Fruit fly (Drosophila melanogaster) whole organism, embryonic: Measurements from ENCODE around the gene CG13640.

ENCODE experiments used
- CG10209 ChIP-seq: fragments of 200-800 bp; sonication (Bioruptor generic); optimal IDR thresholded peaks from 3 replicates; lab custom pipeline; 2017; ENCODE audit warnings: missing biosample characterization, mild to moderate bottlenecking, missing genetic modification characterization, missing genetic modification reagents
- CG11695 ChIP-seq: fragments of 200-800 bp; sonication (Bioruptor generic); IDR thresholded peaks from 3 replicates; pipeline ENCODE4 v1.3.6; 2022; ENCODE audit warnings: missing biosample characterization, missing genetic modification characterization
- CG15011 ChIP-seq: fragments of 200-800 bp; sonication (Bioruptor generic); optimal IDR thresholded peaks from 3 replicates; lab custom pipeline; 2018; ENCODE audit warnings: missing biosample characterization, mild to moderate bottlenecking, missing genetic modification characterization
- CG15514 ChIP-seq: fragments of 200-800 bp; sonication (Bioruptor generic); optimal IDR thresholded peaks from 3 replicates; lab custom pipeline; 2017; ENCODE audit warnings: missing biosample characterization, missing genetic modification characterization, mild to moderate bottlenecking, moderate library complexity, missing genetic modification reagents
- CG17186 ChIP-seq: fragments of 200-800 bp; sonication (Bioruptor generic); optimal IDR thresholded peaks from 3 replicates; lab custom pipeline; 2017; ENCODE audit warnings: missing biosample characterization, missing genetic modification reagents, missing genetic modification characterization
- CG18262 ChIP-seq: fragments of 200-800 bp; optimal IDR thresholded peaks from 3 replicates; lab custom pipeline; 2019; ENCODE audit warnings: missing biosample characterization, mild to moderate bottlenecking, missing genetic modification characterization, moderate library complexity
- CG2712 ChIP-seq: fragments of 200-800 bp; optimal IDR thresholded peaks from 3 replicates; lab custom pipeline; 2019; ENCODE audit warnings: missing biosample characterization, mild to moderate bottlenecking, missing genetic modification characterization, moderate library complexity
- CG2889 ChIP-seq: fragments of 200-800 bp; sonication (Bioruptor generic); IDR thresholded peaks from 3 replicates; pipeline ENCODE4 v1.3.6; 2022; ENCODE audit warnings: missing biosample characterization, missing genetic modification characterization
- CG30020 ChIP-seq: fragments of 200-800 bp; optimal IDR thresholded peaks from 2 replicates; lab custom pipeline; 2019; ENCODE audit warnings: missing biosample characterization, mild to moderate bottlenecking, missing genetic modification characterization, moderate library complexity
- CG6254 ChIP-seq: fragments of 200-800 bp; sonication (Bioruptor generic); optimal IDR thresholded peaks from 3 replicates; lab custom pipeline; 2017; ENCODE audit warnings: mild to moderate bottlenecking, missing biosample characterization, missing genetic modification reagents, missing genetic modification characterization
- CG6813 ChIP-seq: fragments of 200-800 bp; sonication (Bioruptor generic); optimal IDR thresholded peaks from 2 replicates; lab custom pipeline; 2017; ENCODE audit warnings: missing biosample characterization, missing genetic modification characterization, mild to moderate bottlenecking, moderate library complexity, missing genetic modification reagents
- CG7357 ChIP-seq: fragments of 200-800 bp; sonication (Bioruptor generic); IDR thresholded peaks from 3 replicates; pipeline ENCODE4 v1.3.6; 2022; ENCODE audit warnings: missing biosample characterization, missing genetic modification characterization
- CG7928 ChIP-seq: fragments of 200-800 bp; sonication (Bioruptor generic); optimal IDR thresholded peaks from 2 replicates; lab custom pipeline; 2017; ENCODE audit warnings: missing biosample characterization, mild to moderate bottlenecking, missing genetic modification characterization
- Dp ChIP-seq: fragments of 200-800 bp; sonication (Bioruptor generic); optimal IDR thresholded peaks from 2 replicates; lab custom pipeline; 2018; ENCODE audit warnings: missing biosample characterization, mild to moderate bottlenecking, missing genetic modification characterization, moderate library complexity
- Dref ChIP-seq: fragments of 200-800 bp; sonication (Bioruptor generic); IDR thresholded peaks from 2 replicates; pipeline ENCODE4 v1.3.6; 2022; ENCODE audit warnings: missing biosample characterization, missing genetic modification characterization
- E2f2 ChIP-seq: fragments of 200-800 bp; sonication (Bioruptor generic); IDR thresholded peaks from 2 replicates; pipeline ENCODE4 v1.3.6; 2022; ENCODE audit warnings: missing biosample characterization, missing genetic modification characterization
- HLH54F ChIP-seq: fragments of 200-800 bp; sonication (Bioruptor generic); optimal IDR thresholded peaks from 3 replicates; lab custom pipeline; 2016; ENCODE audit warnings: missing biosample characterization, missing genetic modification characterization
- MESR4 ChIP-seq: fragments of 200-800 bp; sonication (Bioruptor generic); optimal IDR thresholded peaks from 2 replicates; lab custom pipeline; 2018; ENCODE audit warnings: missing biosample characterization, mild to moderate bottlenecking, missing genetic modification characterization, moderate library complexity
- Max ChIP-seq: fragments of 200-800 bp; sonication (Bioruptor generic); optimal IDR thresholded peaks from 2 replicates; lab custom pipeline; 2016; ENCODE audit warnings: missing biosample characterization, mild to moderate bottlenecking, missing genetic modification characterization
- Med ChIP-seq: fragments of 200-800 bp; sonication (Bioruptor generic); peaks from one replicate; lab custom pipeline; 2016; ENCODE audit warnings: missing biosample characterization, missing genetic modification characterization, mild to moderate bottlenecking, inconsistent platforms, moderate library complexity
- NK7.1 ChIP-seq: fragments of 200-800 bp; sonication (Bioruptor generic); optimal IDR thresholded peaks from 3 replicates; lab custom pipeline; 2016; ENCODE audit warnings: missing biosample characterization, missing genetic modification characterization
- Oaz ChIP-seq: fragments of 200-800 bp; sonication (Bioruptor generic); IDR thresholded peaks from 2 replicates; pipeline ENCODE4 v1.3.6; 2022; ENCODE audit warnings: missing biosample characterization, missing genetic modification characterization
- Six4 ChIP-seq: fragments of 200-800 bp; sonication (Bioruptor generic); optimal IDR thresholded peaks from 2 replicates; lab custom pipeline; 2016; ENCODE audit warnings: missing biosample characterization, missing genetic modification characterization
- Stat92E ChIP-seq, 3 experiments: fragments of >200 bp in 2 of 3; fragments of 200-800 bp in 1 of 3; sonication (Bioruptor generic) in 1 of 3; optimal IDR thresholded peaks; 2 replicates each; lab custom pipeline; 2017 to 2019; ENCODE audit warnings: missing biosample characterization in 3 of 3, missing genetic modification characterization in 3 of 3, mild to moderate bottlenecking in 1 of 3, moderate library complexity in 1 of 3
- YL-1 ChIP-seq: fragments of 200-800 bp; sonication (Bioruptor generic); optimal IDR thresholded peaks from 3 replicates; lab custom pipeline; 2017; ENCODE audit warnings: missing biosample characterization, mild to moderate bottlenecking, missing genetic modification characterization
- az2 ChIP-seq: fragments of 200-800 bp; sonication (Bioruptor generic); optimal IDR thresholded peaks from 3 replicates; lab custom pipeline; 2016; ENCODE audit warnings: missing biosample characterization, missing genetic modification characterization
- chif ChIP-seq, 2 experiments: fragments of 200-800 bp; sonication (Bioruptor generic); optimal IDR thresholded peaks; 3 replicates each; lab custom pipeline; 2016; ENCODE audit warnings: missing biosample characterization in 2 of 2, missing genetic modification characterization in 2 of 2
- ewg ChIP-seq: fragments of 200-800 bp; sonication (Bioruptor generic); optimal IDR thresholded peaks from 3 replicates; lab custom pipeline; 2017; ENCODE audit warnings: mild to moderate bottlenecking, missing biosample characterization, missing genetic modification reagents, missing genetic modification characterization
- fu2 ChIP-seq: fragments of 200-800 bp; sonication (Bioruptor generic); optimal IDR thresholded peaks from 2 replicates; lab custom pipeline; 2016; ENCODE audit warnings: missing biosample characterization, missing genetic modification characterization
- lov ChIP-seq, 2 experiments: fragments of 200-800 bp in 1 of 2; fragments of >200 bp in 1 of 2; sonication (Bioruptor generic) in 1 of 2; IDR thresholded peaks in 1 of 2; optimal IDR thresholded peaks in 1 of 2; 2 replicates in 1 of 2; 3 replicates in 1 of 2; pipeline versions ENCODE4 v1.3.6 to Lab custom; 2017 to 2022; ENCODE audit warnings: missing biosample characterization in 1 of 2, missing genetic modification characterization in 1 of 2
- luna ChIP-seq: fragments of 200-800 bp; sonication (Bioruptor generic); optimal IDR thresholded peaks from 2 replicates; lab custom pipeline; 2016; ENCODE audit warnings: missing biosample characterization, missing genetic modification characterization
- mld ChIP-seq: fragments of 200-800 bp; sonication (Bioruptor generic); IDR thresholded peaks from 3 replicates; pipeline ENCODE4 v1.3.6; 2022; ENCODE audit warnings: missing biosample characterization, missing genetic modification characterization; ENCODE audit not compliant: partially characterized antibody
- nerfin-1 ChIP-seq: fragments of 200-800 bp; sonication (Bioruptor generic); optimal IDR thresholded peaks from 3 replicates; lab custom pipeline; 2019; ENCODE audit warnings: missing biosample characterization, mild to moderate bottlenecking, missing genetic modification characterization, moderate library complexity
- onecut ChIP-seq: fragments of 200-800 bp; sonication (Bioruptor generic); IDR thresholded peaks from 2 replicates; pipeline ENCODE4 v1.3.6; 2022; ENCODE audit warnings: missing biosample characterization, missing genetic modification characterization
- pb ChIP-seq: fragments of 200-800 bp; sonication (Bioruptor generic); optimal IDR thresholded peaks from 3 replicates; lab custom pipeline; 2016; ENCODE audit warnings: missing biosample characterization, missing genetic modification characterization
- pnt ChIP-seq: fragments of 200-800 bp; sonication (Bioruptor generic); optimal IDR thresholded peaks from 3 replicates; lab custom pipeline; 2016; ENCODE audit warnings: missing biosample characterization, missing genetic modification characterization
- pzg ChIP-seq: fragments of 200-800 bp; sonication (Bioruptor generic); optimal IDR thresholded peaks from 3 replicates; lab custom pipeline; 2018; ENCODE audit warnings: missing biosample characterization, mild to moderate bottlenecking, missing genetic modification characterization, moderate library complexity
- sens ChIP-seq: fragments of 200-800 bp; sonication (Bioruptor generic); peaks from one replicate; lab custom pipeline; 2016; ENCODE audit warnings: missing biosample characterization, missing genetic modification characterization
- stwl ChIP-seq: fragments of 200-800 bp; sonication (Bioruptor generic); optimal IDR thresholded peaks from 3 replicates; lab custom pipeline; 2018; ENCODE audit warnings: missing biosample characterization, mild to moderate bottlenecking, missing genetic modification characterization, moderate library complexity
- tup ChIP-seq: fragments of 200-800 bp; sonication (Bioruptor generic); optimal IDR thresholded peaks from 2 replicates; lab custom pipeline; 2016; ENCODE audit warnings: missing biosample characterization, mild to moderate bottlenecking, missing genetic modification characterization, moderate library complexity

CG13640 gene

DNA sequence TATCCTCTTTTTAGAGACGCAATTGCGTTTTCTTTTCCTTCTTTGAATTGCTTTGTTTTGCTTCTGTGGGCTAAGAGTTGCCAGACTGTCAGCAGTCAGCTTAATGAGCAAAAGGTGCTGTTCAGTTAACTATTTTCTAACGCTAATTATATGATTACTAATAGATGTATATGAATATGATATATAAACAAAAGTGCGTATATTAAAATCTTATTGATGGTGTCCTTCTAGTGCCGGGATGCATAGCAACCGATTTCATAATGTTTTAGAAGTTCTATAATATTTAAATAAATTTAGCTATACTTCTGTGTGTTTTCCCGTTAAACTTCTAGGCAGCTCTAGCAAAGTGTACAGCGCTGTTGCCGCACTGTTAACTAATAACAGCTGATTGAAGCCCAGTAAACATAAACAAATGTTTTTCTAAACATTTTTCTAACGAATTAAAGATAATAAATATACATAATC is 32.0 kb downstream of the CG13640 start, which contains the start of the genes Kaz and CG43273 (continued):
- TF ChIP-seq CG7928 (GFP tag; lab: Kevin White, UChicago) (no peak), chif (GFP tag; optimal IDR thresholded peaks at IDR 0.05; lab: Kevin White, UChicago) (peak in 1 of 2 experiments; percentile 11), lov (optimal IDR thresholded peaks at IDR 0.05; lab: Kevin White, UChicago) (no peak), lov (GFP tag; IDR thresholded peaks at IDR 0.05; lab: Robert Waterston, UW) (no peak), stwl (tag; lab: Kevin White, UChicago) (no peak), Stat92E (GFP tag; optimal IDR thresholded peaks at IDR 0.05; lab: Kevin White, UChicago) (no peak), CG17186 (GFP tag; lab: Kevin White, UChicago) (peak; percentile 44), CG7357 (GFP tag; lab: Robert Waterston, UW) (no peak), CG6254 (GFP tag; lab: Kevin White, UChicago) (peak; percentile 7), CG18262 (no peak), CG6813 (no peak), luna (GFP tag; lab: Kevin White, UChicago) (no peak), CG2712 (tag; lab: Kevin White, UChicago) (peak; percentile 70), fu2 (no peak), CG30020 (peak; percentile 68), CG2889 (no peak), NK7.1 (GFP tag; lab: Kevin White, UChicago) (no peak), mld (GFP tag; lab: Robert Waterston, UW) (no peak), tup (GFP tag; lab: Kevin White, UChicago) (no peak), CG10209 (GFP tag; lab: Kevin White, UChicago) (peak; percentile 37), pnt (GFP tag; lab: Kevin White, UChicago) (peak; percentile 3), az2 (GFP tag; lab: Kevin White, UChicago) (peak; percentile 55), HLH54F (GFP tag; lab: Kevin White, UChicago) (no peak), Max (GFP tag; lab: Kevin White, UChicago) (peak; percentile 56)
- TF ChIP-seq, all 482 proteins: peak for 144

- peak; percentile 22 for TF ChIP-seq pzg (GFP tag; lab: Kevin White, UChicago)
- peak; percentile 70 for TF ChIP-seq sens (GFP tag; lab: Kevin White, UChicago)
- peak; percentile 48 for TF ChIP-seq Dref (GFP tag; lab: Robert Waterston, UW)
- TF ChIP-seq Oaz (GFP tag; lab: Robert Waterston, UW) = no peak
- TF ChIP-seq nerfin-1 = peak; percentile 30
- TF ChIP-seq YL-1 = peak; percentile 42
- peak; percentile 48 for TF ChIP-seq Dp
- TF ChIP-seq E2f2 (GFP tag; lab: Robert Waterston, UW) = peak; percentile 59
- peak; percentile 6; the same call in 1 of the 3 replicates for TF ChIP-seq CG11695 (GFP tag; lab: Robert Waterston, UW)
- TF ChIP-seq onecut (GFP tag; lab: Robert Waterston, UW) = peak; percentile 100
- no peak for TF ChIP-seq CG15011 (GFP tag; lab: Kevin White, UChicago)
- TF ChIP-seq MESR4 (GFP tag; lab: Kevin White, UChicago) = peak; percentile 1
- peak; percentile 99 for TF ChIP-seq ewg (GFP tag; lab: Kevin White, UChicago)
- no peak for TF ChIP-seq pb (GFP tag; lab: Kevin White, UChicago)
- peak; percentile 13 for TF ChIP-seq CG15514 (GFP tag; lab: Kevin White, UChicago)
- TF ChIP-seq Six4 = no peak
- peak; percentile 53 for TF ChIP-seq Med
Measured at dm6 chr3R:24828234-24828633, 33.7 kb downstream of the CG13640 start, which contains the start of gene RabX4. TSS of gene RabX4 (minus strand) at chr3R:24828409.
